Worm (Caenorhabditis elegans) whole organism, L3 larva: Measurements from ENCODE around the gene zyg-1.

Experiments used
- ZK546.5 ChIP-seq: sonication (generic microtip); optimal IDR thresholded peaks from 2 replicates; lab custom pipeline; 2017; ENCODE audit warnings: missing biosample characterization, missing genetic modification characterization
- aly-2 ChIP-seq: fragments of 150-350 bp; optimal IDR thresholded peaks from 2 replicates; lab custom pipeline; 2014; ENCODE audit warnings: missing biosample characterization, missing genetic modification characterization
- ama-1 ChIP-seq: fragments of 150-350 bp; optimal IDR thresholded peaks from 2 replicates; lab custom pipeline; 2018
- ceh-16 ChIP-seq: sonication (generic microtip); optimal IDR thresholded peaks from 2 replicates; lab custom pipeline; 2017; ENCODE audit warnings: missing biosample characterization, missing genetic modification characterization
- ceh-9 ChIP-seq: sonication (generic microtip); optimal IDR thresholded peaks from 2 replicates; lab custom pipeline; 2018; ENCODE audit warnings: missing biosample characterization, missing genetic modification characterization
- egl-27 ChIP-seq: sonication (generic microtip); optimal IDR thresholded peaks from 4 replicates; lab custom pipeline; 2017; ENCODE audit warnings: missing biosample characterization, missing genetic modification reagents, missing genetic modification characterization
- egl-5 ChIP-seq: fragments of 150-350 bp; optimal IDR thresholded peaks from 2 replicates; lab custom pipeline; 2017; ENCODE audit warnings: missing biosample characterization, missing genetic modification reagents, missing genetic modification characterization, inconsistent platforms
- elt-2 ChIP-seq: sonication (generic microtip); optimal IDR thresholded peaks from 2 replicates; lab custom pipeline; 2016; ENCODE audit warnings: missing genetic modification reagents, mild to moderate bottlenecking, missing genetic modification characterization, missing compliant biosample characterization
- elt-3 ChIP-seq, 3 experiments: fragments of 150-350 bp in 1 of 3; sonication (generic microtip) in 2 of 3; optimal IDR thresholded peaks; 2 replicates in 2 of 3; 4 replicates in 1 of 3; lab custom pipeline; 2014 to 2017; ENCODE audit warnings: missing biosample characterization in 3 of 3, missing genetic modification characterization in 3 of 3
- eor-1 ChIP-seq, 2 experiments: fragments of 150-350 bp; optimal IDR thresholded peaks; 2 replicates each; lab custom pipeline; 2014 to 2018; ENCODE audit warnings: missing biosample characterization in 2 of 2, missing genetic modification characterization in 2 of 2
- fkh-10 ChIP-seq: sonication (generic microtip); optimal IDR thresholded peaks from 2 replicates; lab custom pipeline; 2017; ENCODE audit warnings: missing biosample characterization, missing genetic modification reagents, missing genetic modification characterization
- fkh-2 ChIP-seq: fragments of 150-350 bp; optimal IDR thresholded peaks from 2 replicates; lab custom pipeline; 2014; ENCODE audit warnings: missing biosample characterization, missing genetic modification reagents, missing genetic modification characterization
- fos-1 ChIP-seq: fragments of 150-350 bp; optimal IDR thresholded peaks from 2 replicates; lab custom pipeline; 2014; ENCODE audit warnings: missing biosample characterization, missing genetic modification characterization
- hmg-11 ChIP-seq: sonication (generic microtip); optimal IDR thresholded peaks from 2 replicates; lab custom pipeline; 2016; ENCODE audit warnings: missing genetic modification characterization, missing compliant biosample characterization
- jun-1 ChIP-seq: fragments of 150-350 bp; optimal IDR thresholded peaks from 2 replicates; lab custom pipeline; 2014; ENCODE audit warnings: missing biosample characterization, missing genetic modification reagents, missing genetic modification characterization
- lin-15B ChIP-seq: fragments of 150-350 bp; optimal IDR thresholded peaks from 2 replicates; lab custom pipeline; 2014; ENCODE audit warnings: missing biosample characterization, missing genetic modification characterization
- lsy-12 ChIP-seq: sonication (generic microtip); optimal IDR thresholded peaks from 2 replicates; lab custom pipeline; 2016; ENCODE audit warnings: mild to moderate bottlenecking, missing genetic modification characterization, missing compliant biosample characterization
- mdl-1 ChIP-seq: fragments of 150-350 bp; optimal IDR thresholded peaks from 2 replicates; lab custom pipeline; 2014; ENCODE audit warnings: missing biosample characterization, missing genetic modification characterization
- mml-1 ChIP-seq: fragments of 150-350 bp; sonication (generic microtip); optimal IDR thresholded peaks from 3 replicates; lab custom pipeline; 2014; ENCODE audit warnings: missing biosample characterization, missing genetic modification characterization
- nfya-1 ChIP-seq: sonication (generic microtip); optimal IDR thresholded peaks from 2 replicates; lab custom pipeline; 2017; ENCODE audit warnings: missing genetic modification characterization, mild to moderate bottlenecking, missing compliant biosample characterization, antibody characterized with exemption, moderate library complexity; ENCODE audit not compliant: insufficient read depth
- nhr-12 ChIP-seq: fragments of 150-350 bp; optimal IDR thresholded peaks from 2 replicates; lab custom pipeline; 2014; ENCODE audit warnings: missing biosample characterization, missing genetic modification characterization
- nhr-237 ChIP-seq: fragments of 150-350 bp; optimal IDR thresholded peaks from 2 replicates; lab custom pipeline; 2014; ENCODE audit warnings: missing biosample characterization, missing genetic modification characterization
- nhr-25 ChIP-seq: sonication (generic microtip); optimal IDR thresholded peaks from 2 replicates; lab custom pipeline; 2017; ENCODE audit warnings: missing biosample characterization, missing genetic modification characterization
- nhr-28 ChIP-seq: fragments of 150-350 bp; optimal IDR thresholded peaks from 2 replicates; lab custom pipeline; 2014; ENCODE audit warnings: missing biosample characterization, missing genetic modification characterization
- nhr-43 ChIP-seq: sonication (generic microtip); optimal IDR thresholded peaks from 2 replicates; lab custom pipeline; 2016; ENCODE audit warnings: mild to moderate bottlenecking, missing genetic modification characterization, missing compliant biosample characterization; ENCODE audit not compliant: poor library complexity, severe bottlenecking
- nhr-67 ChIP-seq: fragments of 150-350 bp; optimal IDR thresholded peaks from 2 replicates; lab custom pipeline; 2014; ENCODE audit warnings: missing biosample characterization, missing genetic modification characterization
- nhr-76 ChIP-seq: fragments of 150-350 bp; sonication (generic microtip); optimal IDR thresholded peaks from 5 replicates; lab custom pipeline; 2014; ENCODE audit warnings: missing biosample characterization, missing genetic modification characterization
- nhr-77 ChIP-seq: fragments of 150-350 bp; optimal IDR thresholded peaks from 2 replicates; lab custom pipeline; 2014; ENCODE audit warnings: missing biosample characterization, missing genetic modification characterization
- pha-4 ChIP-seq: fragments of 150-350 bp; optimal IDR thresholded peaks from 2 replicates; lab custom pipeline; 2014; ENCODE audit warnings: missing biosample characterization, missing genetic modification reagents, missing genetic modification characterization
- skn-1 ChIP-seq: fragments of 150-350 bp; optimal IDR thresholded peaks from 2 replicates; lab custom pipeline; 2014; ENCODE audit warnings: missing biosample characterization, missing genetic modification characterization
- snpc-4 ChIP-seq: fragments of 150-350 bp; optimal IDR thresholded peaks from 2 replicates; lab custom pipeline; 2014; ENCODE audit warnings: missing biosample characterization, missing genetic modification characterization
- tbx-2 ChIP-seq: sonication (generic microtip); optimal IDR thresholded peaks from 2 replicates; lab custom pipeline; 2016; ENCODE audit warnings: mild to moderate bottlenecking, missing genetic modification characterization, missing compliant biosample characterization
- unc-39 ChIP-seq: sonication (generic microtip); optimal IDR thresholded peaks from 4 replicates; lab custom pipeline; 2017; ENCODE audit warnings: missing biosample characterization, missing genetic modification characterization
- ztf-4 ChIP-seq: fragments of 150-350 bp; optimal IDR thresholded peaks from 2 replicates; lab custom pipeline; 2014; ENCODE audit warnings: missing biosample characterization, missing genetic modification characterization

The zyg-1 gene

DNA sequence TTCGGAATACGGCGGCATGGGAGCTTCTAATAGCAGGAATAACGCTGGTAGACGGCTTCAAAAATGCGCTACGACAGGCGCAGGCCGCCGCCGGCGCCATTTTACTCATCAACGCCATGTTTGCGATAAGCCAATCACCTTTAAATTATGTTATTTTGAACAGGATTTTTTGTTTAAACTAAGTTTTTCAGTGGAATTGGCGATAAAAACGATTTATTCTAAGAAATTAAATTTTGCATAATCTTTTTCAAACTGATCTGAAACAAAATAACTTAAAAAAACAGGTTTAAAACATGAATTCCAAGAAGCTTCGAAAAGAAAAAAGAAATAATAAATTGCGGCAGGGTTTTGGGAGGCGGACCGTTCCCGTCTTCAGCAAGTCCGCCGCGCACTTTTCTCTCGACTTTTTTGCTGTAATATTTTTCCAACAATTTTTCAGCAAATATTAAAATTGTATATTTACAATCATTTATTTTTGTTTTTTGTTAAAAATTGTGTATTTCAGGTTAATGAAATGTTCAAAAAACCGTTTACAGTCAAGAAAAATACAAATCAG, 41.7 kb downstream of the zyg-1 start, which contains the start of the genes ndub-5 and eif-2D:
ndub-5 (minus strand) TSS at position 138 of the 556 bp plus-strand sequence.
eif-2D (plus strand) TSS at position 506 of the 556 bp plus-strand sequence.
- TF ChIP-seq elt-2 (peak; percentile 15), fkh-2 (tag; lab: Kevin White, UChicago) (no peak), ceh-16 (no peak), skn-1 (tag; lab: Kevin White, UChicago) (no peak), hmg-11 (tag; lab: Kevin White, UChicago) (peak; percentile 6), fkh-10 (GFP tag; lab: Kevin White, UChicago) (no peak), eor-1 (tag; optimal IDR thresholded peaks at IDR 0.05; lab: Kevin White, UChicago) (no peak), pha-4 (tag; lab: Kevin White, UChicago) (peak; percentile 26), fos-1 (tag; lab: Kevin White, UChicago) (no peak), nhr-43 (no peak), aly-2 (no peak), lsy-12 (no peak), snpc-4 (peak; percentile 18), nfya-1 (tag; lab: Kevin White, UChicago) (peak; percentile 42), nhr-77 (tag; lab: Kevin White, UChicago) (no peak)

ce11 chrII:5693893-5694292, 44.3 kb downstream of the zyg-1 start, which contains the start of gene C25H3.3:
Gene C25H3.3 (plus strand): TSS chrII:5694193.
- TF ChIP-seq nhr-28 (tag; lab: Kevin White, UChicago): no peak
- TF ChIP-seq nhr-76 (tag; lab: Kevin White, UChicago): no peak
- TF ChIP-seq tbx-2 (tag; lab: Kevin White, UChicago): no peak
- no peak for TF ChIP-seq nhr-67 (tag; lab: Kevin White, UChicago)
- no peak for TF ChIP-seq eor-1 (tag; optimal IDR thresholded peaks at IDR 0.05; lab: Kevin White, UChicago)
- no peak for TF ChIP-seq hmg-11 (tag; lab: Kevin White, UChicago)
- no peak for TF ChIP-seq skn-1 (tag; lab: Kevin White, UChicago)
- TF ChIP-seq nhr-237 (tag; lab: Kevin White, UChicago): no peak
- TF ChIP-seq ztf-4 (tag; lab: Kevin White, UChicago): no peak
- TF ChIP-seq nhr-25: no peak
- TF ChIP-seq ZK546.5 (tag; lab: Kevin White, UChicago): no peak
- no peak for TF ChIP-seq aly-2
- no peak for TF ChIP-seq lin-15B (tag; lab: Kevin White, UChicago)
- TF ChIP-seq, all 47 proteins: peak for 0

- TF ChIP-seq ceh-9 (no peak), fkh-2 (tag; lab: Kevin White, UChicago) (no peak), elt-3 (tag; optimal IDR thresholded peaks at IDR 0.05; lab: Kevin White, UChicago) (no peak)
These were observed 45.2 kb downstream of the zyg-1 start, which contains the start of gene C25H3.14 for ce11 chrII:5694798-5695197. Gene C25H3.14 (plus strand): TSS chrII:5695098.

- TF ChIP-seq nhr-76 (tag; lab: Kevin White, UChicago) (no peak), hmg-11 (tag; lab: Kevin White, UChicago) (no peak), nhr-237 (tag; lab: Kevin White, UChicago) (no peak), egl-5 (tag; lab: Kevin White, UChicago) (no peak), fkh-2 (tag; lab: Kevin White, UChicago) (no peak), egl-27 (tag; lab: Kevin White, UChicago) (no peak), mml-1 (tag; lab: Kevin White, UChicago) (no peak), ama-1 (lab: Kevin White, UChicago) (no peak), ceh-16 (no peak)
These were observed 46.7 kb downstream of the zyg-1 start for ce11 chrII:5696218-5696617.

DNA sequence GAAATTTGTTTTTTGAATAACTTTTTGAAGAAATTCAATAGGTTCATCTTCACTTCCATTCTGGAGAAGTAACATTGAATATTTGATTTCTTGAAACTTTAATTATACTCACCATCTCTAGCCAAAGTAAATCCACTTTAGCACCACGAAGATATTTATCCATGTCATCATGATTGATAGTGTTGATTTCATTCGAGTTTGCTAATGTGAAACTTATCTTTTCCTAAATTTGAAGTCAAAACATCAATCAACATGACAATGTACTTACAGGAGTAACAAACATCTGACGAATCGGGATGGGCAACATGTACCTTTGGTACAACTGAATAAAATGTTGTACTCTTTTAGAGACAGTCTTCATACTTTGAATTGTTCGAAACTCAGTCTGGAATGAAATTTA, 47.8 kb downstream of the zyg-1 start:
- TF ChIP-seq nhr-67 (tag; lab: Kevin White, UChicago): no peak
- TF ChIP-seq unc-39 (tag; lab: Kevin White, UChicago): no peak
- TF ChIP-seq fkh-10 (GFP tag; lab: Kevin White, UChicago): no peak
- TF ChIP-seq mdl-1 (tag; lab: Kevin White, UChicago): no peak
- no peak for TF ChIP-seq nhr-12 (tag; lab: Kevin White, UChicago)
- TF ChIP-seq elt-3 (tag; optimal IDR thresholded peaks at IDR 0.05; lab: Kevin White, UChicago): no peak
- no peak for TF ChIP-seq elt-2
- TF ChIP-seq ama-1 (lab: Kevin White, UChicago): no peak
- no peak for TF ChIP-seq jun-1
- TF ChIP-seq fkh-2 (tag; lab: Kevin White, UChicago): no peak
- TF ChIP-seq egl-27 (tag; lab: Kevin White, UChicago): no peak
